Fruit fly (Drosophila melanogaster): Measurements from ENCODE around the gene z.
A peak's percentile ranks its signal among the peaks of the same experiment; 100 is the strongest.

The z gene

dm6 chrX:2440219-2440618, 7.3 kb upstream of the z start:
- no peak for TF ChIP-seq fd64A (GFP tag; optimal IDR thresholded peaks at IDR 0.05)
- TF ChIP-seq Nf-YB (GFP tag; optimal IDR thresholded peaks at IDR 0.05) = peak; percentile 74
- TF ChIP-seq Nf-YC (tag; optimal IDR thresholded peaks at IDR 0.05) = peak; percentile 81
- peak; percentile 74; the same call in 1 of the 2 replicates for TF ChIP-seq seq (GFP tag; IDR thresholded peaks at IDR 0.05)
- TF ChIP-seq Hey (tag; optimal IDR thresholded peaks at IDR 0.05) = peak; percentile 15

- TF ChIP-seq zfh2 (GFP tag; optimal IDR thresholded peaks at IDR 0.05) (peak; percentile 32), CG14710 (tag; optimal IDR thresholded peaks at IDR 0.05) (peak; percentile 68), cad (GFP tag; optimal IDR thresholded peaks at IDR 0.05) (no peak), Dip3 (GFP tag; optimal IDR thresholded peaks at IDR 0.05) (no peak), CG17912 (GFP tag; optimal IDR thresholded peaks at IDR 0.05) (peak; percentile 40), BEAF-32 (GFP tag; optimal IDR thresholded peaks at IDR 0.05) (peak; percentile 98), Sry-δ (GFP tag; optimal IDR thresholded peaks at IDR 0.05) (peak; percentile 99), CG8359 (GFP tag; optimal IDR thresholded peaks at IDR 0.05; ENCODE audit: borderline replicate concordance) (no peak), disco-r (GFP tag; optimal IDR thresholded peaks at IDR 0.05) (peak; percentile 48), zf30C (GFP tag; optimal IDR thresholded peaks at IDR 0.05) (no peak), wor (GFP tag; IDR thresholded peaks at IDR 0.05) (no peak), CG4328 (GFP tag; optimal IDR thresholded peaks at IDR 0.05) (no peak), CG2712 (tag; optimal IDR thresholded peaks at IDR 0.05) (peak; percentile 46), Dref (GFP tag; IDR thresholded peaks at IDR 0.05) (peak; percentile 67), tll (GFP tag; optimal IDR thresholded peaks at IDR 0.05) (no peak), amos (GFP tag; IDR thresholded peaks at IDR 0.05; ENCODE audit: partially characterized antibody) (peak; percentile 99), CG10267 (tag; optimal IDR thresholded peaks at IDR 0.05) (peak; percentile 64), dpn (GFP tag; optimal IDR thresholded peaks at IDR 0.05) (peak; percentile 20 to 39), insv (GFP tag; optimal IDR thresholded peaks at IDR 0.05) (peak in 1 of 2 experiments; percentile 97), HLH54F (GFP tag; optimal IDR thresholded peaks at IDR 0.05) (peak; percentile 25), B-H2 (GFP tag; optimal IDR thresholded peaks at IDR 0.05) (peak; percentile 51), btn (GFP tag; optimal IDR thresholded peaks at IDR 0.05) (no peak), Dbx (GFP tag; IDR thresholded peaks at IDR 0.05) (no peak; the same call in 2 of the 3 replicates), CG11456 (GFP tag; IDR thresholded peaks at IDR 0.05) (0 out of 3 replicates have a peak, but pooled peaks have one; percentile 24), sna (GFP tag; IDR thresholded peaks at IDR 0.05; ENCODE audit: partially characterized antibody) (peak; percentile 85), Dll (GFP tag; IDR thresholded peaks at IDR 0.05; ENCODE audit: partially characterized antibody) (peak; percentile 92), CG2116 (GFP tag; optimal IDR thresholded peaks at IDR 0.05) (peak; percentile 62), bbx (GFP tag; IDR thresholded peaks at IDR 0.05; ENCODE audit: partially characterized antibody) (peak; percentile 96), CG9876 (GFP tag; optimal IDR thresholded peaks at IDR 0.05) (peak; percentile 35), CG12391 (tag; optimal IDR thresholded peaks at IDR 0.05) (peak; percentile 28), CG11085 (GFP tag; IDR thresholded peaks at IDR 0.05) (0 out of 2 replicates have a peak, but pooled peaks have one; percentile 18), CG1602 (GFP tag; optimal IDR thresholded peaks at IDR 0.05) (peak; percentile 10), HLH4C (GFP tag; IDR thresholded peaks at IDR 0.05; ENCODE audit: partially characterized antibody) (peak; percentile 87), pho (GFP tag; optimal IDR thresholded peaks at IDR 0.05) (peak; percentile 23), Scr (GFP tag; IDR thresholded peaks at IDR 0.05; ENCODE audit: partially characterized antibody) (peak; percentile 90), unc-4 (GFP tag; IDR thresholded peaks at IDR 0.05; ENCODE audit: partially characterized antibody) (peak; percentile 93), CG3847 (GFP tag; IDR thresholded peaks at IDR 0.05) (peak; percentile 74), ftz-f1 (GFP tag; optimal IDR thresholded peaks at IDR 0.05) (peak; percentile 27), CG2129 (GFP tag; IDR thresholded peaks at IDR 0.05; ENCODE audit: partially characterized antibody) (peak; percentile 60), Hey (tag; optimal IDR thresholded peaks at IDR 0.05) (no peak), CTCF (GFP tag; optimal IDR thresholded peaks at IDR 0.05) (peak; percentile 60), Sox102F (GFP tag; optimal IDR thresholded peaks at IDR 0.05) (no peak), knrl (GFP tag; IDR thresholded peaks at IDR 0.05; ENCODE audit: partially characterized antibody) (peak; percentile 96), mam (GFP tag; optimal IDR thresholded peaks at IDR 0.05) (peak; percentile 25)
Observed at dm6 chrX:2443798-2444197, 3.8 kb upstream of the z start, which contains the start of gene tko. Gene tko (minus strand): TSS chrX:2443976.
